Fruit fly (Drosophila melanogaster) whole organism, embryonic: ENCODE results near the gene smg.

ENCODE experiments used
- Ada2b ChIP-seq: fragments of 200-800 bp; sonication (Bioruptor generic); IDR thresholded peaks from 2 replicates; pipeline ENCODE4 v1.3.6; 2022; ENCODE audit warnings: missing biosample characterization, missing genetic modification characterization
- Antp ChIP-seq: fragments of 200-800 bp; sonication (Bioruptor generic); optimal IDR thresholded peaks from 3 replicates; lab custom pipeline; 2016; ENCODE audit warnings: missing biosample characterization, missing genetic modification characterization
- Bdp1 ChIP-seq: fragments of 200-800 bp; sonication (Bioruptor generic); optimal IDR thresholded peaks from 3 replicates; lab custom pipeline; 2016; ENCODE audit warnings: missing biosample characterization, missing genetic modification characterization
- Bgb ChIP-seq: fragments of 200-800 bp; sonication (Bioruptor generic); IDR thresholded peaks from 2 replicates; pipeline ENCODE4 v1.3.6; 2022; ENCODE audit warnings: missing biosample characterization, missing genetic modification characterization; ENCODE audit not compliant: partially characterized antibody
- CG10267 ChIP-seq: fragments of 200-800 bp; sonication (Bioruptor generic); optimal IDR thresholded peaks from 2 replicates; lab custom pipeline; 2018; ENCODE audit warnings: missing biosample characterization, mild to moderate bottlenecking, missing genetic modification characterization, moderate library complexity
- CG11085 ChIP-seq: fragments of 200-800 bp; sonication (Bioruptor generic); IDR thresholded peaks from 2 replicates; pipeline ENCODE4 v1.3.6; 2022; ENCODE audit warnings: missing biosample characterization, missing genetic modification characterization
- CG11560 ChIP-seq: fragments of 200-800 bp; sonication (Bioruptor generic); IDR thresholded peaks from 3 replicates; pipeline ENCODE4 v1.3.6; 2022; ENCODE audit warnings: missing biosample characterization, missing genetic modification characterization
- CG12155 ChIP-seq: fragments of 200-800 bp; sonication (Bioruptor generic); optimal IDR thresholded peaks from 3 replicates; lab custom pipeline; 2016; ENCODE audit warnings: missing biosample characterization, missing genetic modification characterization
- CG15011 ChIP-seq: fragments of 200-800 bp; sonication (Bioruptor generic); optimal IDR thresholded peaks from 3 replicates; lab custom pipeline; 2018; ENCODE audit warnings: missing biosample characterization, mild to moderate bottlenecking, missing genetic modification characterization
- CG18011 ChIP-seq: fragments of 200-800 bp; sonication (Bioruptor generic); optimal IDR thresholded peaks from 2 replicates; lab custom pipeline; 2017; ENCODE audit warnings: missing biosample characterization, missing genetic modification characterization, mild to moderate bottlenecking, moderate library complexity, missing genotype
- CG2129 ChIP-seq: fragments of 200-800 bp; sonication (Bioruptor generic); IDR thresholded peaks from 2 replicates; pipeline ENCODE4 v1.3.6; 2022; ENCODE audit warnings: missing biosample characterization, missing genetic modification characterization; ENCODE audit not compliant: partially characterized antibody
- CG30020 ChIP-seq: fragments of 200-800 bp; optimal IDR thresholded peaks from 2 replicates; lab custom pipeline; 2019; ENCODE audit warnings: missing biosample characterization, mild to moderate bottlenecking, missing genetic modification characterization, moderate library complexity
- CG3163 ChIP-seq: fragments of 200-800 bp; sonication (Bioruptor generic); optimal IDR thresholded peaks from 3 replicates; lab custom pipeline; 2016; ENCODE audit warnings: missing biosample characterization, missing genetic modification characterization
- CG4707 ChIP-seq: fragments of 200-800 bp; sonication (Bioruptor generic); optimal IDR thresholded peaks from 2 replicates; lab custom pipeline; 2018; ENCODE audit warnings: missing biosample characterization, mild to moderate bottlenecking, missing genetic modification characterization, moderate library complexity
- CG7928 ChIP-seq: fragments of 200-800 bp; sonication (Bioruptor generic); optimal IDR thresholded peaks from 2 replicates; lab custom pipeline; 2017; ENCODE audit warnings: missing biosample characterization, mild to moderate bottlenecking, missing genetic modification characterization
- CTCF ChIP-seq: fragments of 200-800 bp; sonication (Bioruptor generic); optimal IDR thresholded peaks from 2 replicates; lab custom pipeline; 2017; ENCODE audit warnings: missing biosample characterization, mild to moderate bottlenecking, missing genetic modification characterization, moderate library complexity
- Camta ChIP-seq: fragments of 200-800 bp; sonication (Bioruptor generic); optimal IDR thresholded peaks from 2 replicates; lab custom pipeline; 2016; ENCODE audit warnings: missing biosample characterization, missing genetic modification characterization
- D19A ChIP-seq: fragments of 200-800 bp; optimal IDR thresholded peaks from 3 replicates; lab custom pipeline; 2019; ENCODE audit warnings: missing biosample characterization, mild to moderate bottlenecking, missing genetic modification characterization, moderate library complexity
- Dfd ChIP-seq, 2 experiments: fragments of >200 bp; optimal IDR thresholded peaks; 2 replicates each; lab custom pipeline; 2017; ENCODE audit warnings: missing biosample characterization in 2 of 2, missing genetic modification characterization in 2 of 2
- Dip2 ChIP-seq: fragments of 200-800 bp; sonication (Bioruptor generic); IDR thresholded peaks from 2 replicates; pipeline ENCODE4 v1.3.6; 2022; ENCODE audit warnings: missing biosample characterization, missing genetic modification characterization
- E2f2 ChIP-seq: fragments of 200-800 bp; sonication (Bioruptor generic); IDR thresholded peaks from 2 replicates; pipeline ENCODE4 v1.3.6; 2022; ENCODE audit warnings: missing biosample characterization, missing genetic modification characterization
- GATAe ChIP-seq: fragments of 200-800 bp; sonication (Bioruptor generic); conservative IDR thresholded peaks from 2 replicates; pipeline ENCODE4 v1.3.6; 2022; ENCODE audit warnings: missing biosample characterization, missing genetic modification characterization
- HLH54F ChIP-seq: fragments of 200-800 bp; sonication (Bioruptor generic); optimal IDR thresholded peaks from 3 replicates; lab custom pipeline; 2016; ENCODE audit warnings: missing biosample characterization, missing genetic modification characterization
- Hsf ChIP-seq: fragments of 200-800 bp; sonication (Bioruptor generic); optimal IDR thresholded peaks from 3 replicates; lab custom pipeline; 2016; ENCODE audit warnings: missing biosample characterization, missing genetic modification characterization
- Jarid2 ChIP-seq: fragments of 200-800 bp; sonication (Bioruptor generic); optimal IDR thresholded peaks from 3 replicates; lab custom pipeline; 2017; ENCODE audit warnings: mild to moderate bottlenecking, missing biosample characterization, missing genetic modification reagents, missing genetic modification characterization
- Lhr ChIP-seq: fragments of 200-800 bp; sonication (Bioruptor generic); optimal IDR thresholded peaks from 3 replicates; lab custom pipeline; 2017; ENCODE audit warnings: mild to moderate bottlenecking, missing biosample characterization, missing genetic modification reagents, missing genetic modification characterization
- Myb ChIP-seq: fragments of 200-800 bp; sonication (Bioruptor generic); optimal IDR thresholded peaks from 2 replicates; lab custom pipeline; 2016; ENCODE audit warnings: missing biosample characterization, missing genetic modification characterization
- Opbp ChIP-seq: fragments of 200-800 bp; sonication (Bioruptor generic); IDR thresholded peaks from 3 replicates; pipeline ENCODE4 v1.3.6; 2022; ENCODE audit warnings: missing biosample characterization, missing genetic modification characterization; ENCODE audit not compliant: partially characterized antibody
- Sin3A ChIP-seq: fragments of >200 bp; optimal IDR thresholded peaks from 2 replicates; lab custom pipeline; 2018
- Six4 ChIP-seq: fragments of 200-800 bp; sonication (Bioruptor generic); optimal IDR thresholded peaks from 2 replicates; lab custom pipeline; 2016; ENCODE audit warnings: missing biosample characterization, missing genetic modification characterization
- Ssrp ChIP-seq: fragments of 200-800 bp; sonication (Bioruptor generic); optimal IDR thresholded peaks from 2 replicates; lab custom pipeline; 2018; ENCODE audit warnings: missing biosample characterization, mild to moderate bottlenecking, missing genetic modification characterization, moderate library complexity
- Taf1 ChIP-seq: fragments of 200-800 bp; sonication (Bioruptor generic); IDR thresholded peaks from 2 replicates; pipeline ENCODE4 v1.3.6; 2022; ENCODE audit warnings: missing biosample characterization, missing genetic modification characterization
- ab ChIP-seq: fragments of 200-800 bp; sonication (Bioruptor generic); optimal IDR thresholded peaks from 2 replicates; lab custom pipeline; 2016; ENCODE audit warnings: missing biosample characterization, missing genetic modification characterization
- caup ChIP-seq: fragments of 200-800 bp; sonication (Bioruptor generic); optimal IDR thresholded peaks from 3 replicates; lab custom pipeline; 2017; ENCODE audit warnings: missing biosample characterization, mild to moderate bottlenecking, missing genetic modification characterization, moderate library complexity; ENCODE audit not compliant: severe bottlenecking
- cwo ChIP-seq: fragments of 200-800 bp; sonication (Bioruptor generic); optimal IDR thresholded peaks from 3 replicates; lab custom pipeline; 2017; ENCODE audit warnings: missing biosample characterization, missing genetic modification characterization, mild to moderate bottlenecking, moderate library complexity, missing genetic modification reagents
- dmrt11E ChIP-seq: fragments of 200-800 bp; sonication (Bioruptor generic); optimal IDR thresholded peaks from 3 replicates; lab custom pipeline; 2018; ENCODE audit warnings: missing biosample characterization, mild to moderate bottlenecking, missing genetic modification characterization, moderate library complexity
- dysf ChIP-seq: fragments of 200-800 bp; sonication (Bioruptor generic); IDR thresholded peaks from 3 replicates; pipeline ENCODE4 v1.3.6; 2022; ENCODE audit warnings: missing biosample characterization, missing genetic modification characterization
- gce ChIP-seq: fragments of 200-800 bp; sonication (Bioruptor generic); IDR thresholded peaks from 3 replicates; pipeline ENCODE4 v1.3.6; 2022; ENCODE audit warnings: missing biosample characterization, missing genetic modification characterization
- gfzf ChIP-seq: fragments of 200-800 bp; sonication (Bioruptor generic); optimal IDR thresholded peaks from 2 replicates; lab custom pipeline; 2016; ENCODE audit warnings: missing biosample characterization, mild to moderate bottlenecking, missing genetic modification characterization, moderate library complexity
- grau ChIP-seq: fragments of 200-800 bp; optimal IDR thresholded peaks from 3 replicates; lab custom pipeline; 2019; ENCODE audit warnings: missing biosample characterization, mild to moderate bottlenecking, missing genetic modification characterization, moderate library complexity
- gsb ChIP-seq: fragments of 200-800 bp; sonication (Bioruptor generic); IDR thresholded peaks from 2 replicates; pipeline ENCODE4 v1.3.6; 2022; ENCODE audit warnings: missing biosample characterization, missing genetic modification characterization
- hkb ChIP-seq, 2 experiments: fragments of 200-800 bp in 1 of 2; fragments of >200 bp in 1 of 2; sonication (Bioruptor generic) in 1 of 2; IDR thresholded peaks in 1 of 2; optimal IDR thresholded peaks in 1 of 2; 2 replicates each; pipeline versions ENCODE4 v1.3.6 to Lab custom; 2017 to 2022; ENCODE audit warnings: missing biosample characterization in 1 of 2, missing genetic modification characterization in 1 of 2
- jigr1 ChIP-seq: fragments of 200-800 bp; sonication (Bioruptor generic); IDR thresholded peaks from 3 replicates; pipeline ENCODE4 v1.3.6; 2022; ENCODE audit warnings: missing biosample characterization, missing genetic modification characterization
- nerfin-2 ChIP-seq: fragments of 200-800 bp; sonication (Bioruptor generic); IDR thresholded peaks from 2 replicates; pipeline ENCODE4 v1.3.6; 2022; ENCODE audit warnings: missing biosample characterization, missing genetic modification characterization; ENCODE audit not compliant: partially characterized antibody
- ro ChIP-seq: fragments of 200-800 bp; sonication (Bioruptor generic); IDR thresholded peaks from 2 replicates; pipeline ENCODE4 v1.3.6; 2022; ENCODE audit warnings: missing biosample characterization, missing genetic modification characterization
- sens-2 ChIP-seq: fragments of 200-800 bp; sonication (Bioruptor generic); IDR thresholded peaks from 2 replicates; pipeline ENCODE4 v1.3.6; 2022; ENCODE audit warnings: missing biosample characterization, missing genetic modification characterization
- vfl ChIP-seq: fragments of 200-800 bp; sonication (Bioruptor generic); optimal IDR thresholded peaks from 2 replicates; lab custom pipeline; 2016; ENCODE audit warnings: missing biosample characterization, missing genetic modification characterization
- zf30C ChIP-seq: fragments of 200-800 bp; sonication (Bioruptor generic); optimal IDR thresholded peaks from 3 replicates; lab custom pipeline; 2018; ENCODE audit warnings: missing biosample characterization, mild to moderate bottlenecking, missing genetic modification characterization
- zfh1 ChIP-seq: fragments of 200-800 bp; sonication (Bioruptor generic); IDR thresholded peaks from 3 replicates; pipeline ENCODE4 v1.3.6; 2022; ENCODE audit warnings: missing biosample characterization, missing genetic modification characterization

smg gene

DNA sequence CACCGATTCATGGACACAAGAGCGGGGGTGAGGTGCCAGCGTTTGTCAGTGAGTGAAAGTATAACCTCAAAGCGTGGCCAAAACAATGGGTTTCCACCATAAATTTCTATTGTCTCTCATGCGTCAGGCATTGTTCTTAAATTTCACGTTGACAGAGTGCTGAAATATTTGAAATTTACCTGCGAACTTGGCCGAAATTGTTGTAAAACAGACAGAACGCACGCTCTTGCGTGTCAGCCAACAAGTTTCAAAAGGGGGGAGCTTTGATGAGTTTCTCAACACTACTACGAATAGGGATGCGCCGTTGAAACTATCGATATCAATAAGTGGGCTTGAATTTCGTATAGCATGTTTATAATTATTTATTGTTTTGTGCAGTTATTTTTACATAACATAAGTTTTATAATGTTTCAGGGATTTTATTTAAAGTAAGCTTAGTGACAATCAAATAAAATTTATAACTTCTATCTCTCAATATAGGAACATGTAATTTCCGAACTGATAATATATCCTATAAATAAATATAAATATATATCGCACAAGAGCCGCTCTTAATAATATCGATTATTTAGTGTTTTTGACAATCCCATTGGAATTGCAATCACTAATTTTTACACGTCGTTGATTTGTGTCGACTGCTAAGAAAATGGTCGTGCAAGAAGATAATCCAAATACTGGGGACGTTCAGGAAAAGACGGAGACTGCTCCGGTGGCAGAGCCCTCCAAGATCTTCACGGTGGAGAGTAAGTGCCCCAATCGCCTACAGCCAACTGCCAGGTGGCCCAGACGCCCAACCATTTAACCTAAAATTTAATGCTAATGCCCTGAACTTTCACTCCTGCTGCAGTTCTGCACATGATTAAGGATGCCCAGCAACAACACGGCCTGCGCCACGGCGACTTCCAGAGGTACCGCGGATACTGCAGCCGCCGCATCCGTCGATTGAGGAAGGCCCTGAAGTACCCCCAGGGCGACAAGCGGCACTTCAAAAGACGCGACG lies 23.0 kb downstream of the smg start, which contains the start of the genes pix and Srp68 (continued):
- peak; percentile 47; the same call in 1 of the 3 replicates for TF ChIP-seq dysf (GFP tag; lab: Robert Waterston, UW)
- no peak for TF ChIP-seq CG11560 (tag; lab: Robert Waterston, UW)
- peak; percentile 43 for TF ChIP-seq Lhr (GFP tag; lab: Kevin White, UChicago)
- peak; percentile 74 for TF ChIP-seq CG12155
- TF ChIP-seq CG4707 (GFP tag; lab: Kevin White, UChicago): no peak
- peak; percentile 61 for TF ChIP-seq Hsf
- peak; percentile 16 for TF ChIP-seq Myb (GFP tag; lab: Kevin White, UChicago)
- TF ChIP-seq caup: peak; percentile 65
- TF ChIP-seq Ssrp (tag; lab: Kevin White, UChicago): peak; percentile 34
- TF ChIP-seq Six4: peak; percentile 15
- TF ChIP-seq vfl (GFP tag; lab: Kevin White, UChicago): peak; percentile 13
- peak; percentile 11 for TF ChIP-seq CG3163 (GFP tag; lab: Kevin White, UChicago)
- TF ChIP-seq ro (GFP tag; lab: Robert Waterston, UW): no peak
- peak; percentile 61 for TF ChIP-seq dmrt11E (tag; lab: Kevin White, UChicago)
- TF ChIP-seq zfh1 (GFP tag; lab: Robert Waterston, UW): no peak
- no peak for TF ChIP-seq CTCF (GFP tag; lab: Kevin White, UChicago)
- no peak for TF ChIP-seq CG15011 (GFP tag; lab: Kevin White, UChicago)
- TF ChIP-seq CG30020: peak; percentile 78
- no peak for TF ChIP-seq gsb (GFP tag; lab: Robert Waterston, UW)
- no peak for TF ChIP-seq sens-2
- TF ChIP-seq Bgb (GFP tag; lab: Robert Waterston, UW): peak; percentile 47; the same call in 1 of the 2 replicates
- peak; percentile 18 for TF ChIP-seq CG7928 (GFP tag; lab: Kevin White, UChicago)
- no peak for TF ChIP-seq ab (GFP tag; lab: Kevin White, UChicago)
- TF ChIP-seq Antp (GFP tag; lab: Kevin White, UChicago): peak; percentile 31
- TF ChIP-seq CG18011: peak; percentile 36
- TF ChIP-seq Dip2: no peak
- no peak for TF ChIP-seq CG11085
- peak; percentile 37 for TF ChIP-seq E2f2 (GFP tag; lab: Robert Waterston, UW)
- peak; percentile 42 for TF ChIP-seq Sin3A (lab: Kevin White, UChicago)
- no peak for TF ChIP-seq gce (GFP tag; lab: Robert Waterston, UW)
- no peak for TF ChIP-seq gfzf (GFP tag; lab: Kevin White, UChicago)
- TF ChIP-seq zf30C: no peak
- no peak for TF ChIP-seq jigr1 (GFP tag; lab: Robert Waterston, UW)
- no peak for TF ChIP-seq cwo (GFP tag; lab: Kevin White, UChicago)
- TF ChIP-seq grau (tag; lab: Kevin White, UChicago): peak; percentile 78
- TF ChIP-seq hkb (optimal IDR thresholded peaks at IDR 0.05; lab: Kevin White, UChicago): no peak
- no peak for TF ChIP-seq hkb (GFP tag; IDR thresholded peaks at IDR 0.05; lab: Robert Waterston, UW)
- TF ChIP-seq D19A (tag; lab: Kevin White, UChicago): no peak
- no peak for TF ChIP-seq GATAe
- TF ChIP-seq Opbp: peak; percentile 66; the same call in 2 of the 3 replicates
- TF ChIP-seq Jarid2 (GFP tag; lab: Kevin White, UChicago): no peak
- peak; percentile 99 for TF ChIP-seq CG10267 (tag; lab: Kevin White, UChicago)
- TF ChIP-seq CG2129 (GFP tag; lab: Robert Waterston, UW): 0 out of 2 replicates have a peak, but pooled peaks have one; percentile 68
- no peak for TF ChIP-seq Camta (GFP tag; lab: Kevin White, UChicago)
- TF ChIP-seq Ada2b (GFP tag; lab: Robert Waterston, UW): no peak
- no peak for TF ChIP-seq Taf1 (GFP tag; lab: Robert Waterston, UW)
- TF ChIP-seq Bdp1 (GFP tag; lab: Kevin White, UChicago): peak; percentile 50
- TF ChIP-seq HLH54F: peak; percentile 62
- peak; percentile 45; the same call in 1 of the 2 replicates for TF ChIP-seq nerfin-2 (GFP tag; lab: Robert Waterston, UW)
- no peak for TF ChIP-seq Dfd (GFP tag; optimal IDR thresholded peaks at IDR 0.05; lab: Kevin White, UChicago)
